Fruit fly (Drosophila melanogaster): Measurements from ENCODE around the gene CG13021.

Gene CG13021

dm6 chrX:3504251-3504650 is 9.9 kb upstream of the CG13021 start:
- TF ChIP-seq OdsH (GFP tag; optimal IDR thresholded peaks at IDR 0.05): peak; percentile 22
- TF ChIP-seq salr (GFP tag; optimal IDR thresholded peaks at IDR 0.05): no peak
- TF ChIP-seq Eip78C (GFP tag): no peak
- TF ChIP-seq net (GFP tag; optimal IDR thresholded peaks at IDR 0.05): no peak
- 0 out of 2 replicates have a peak, but pooled peaks have one; percentile 3 for TF ChIP-seq CG15336 (GFP tag; IDR thresholded peaks at IDR 0.05)

- TF ChIP-seq net (GFP tag; optimal IDR thresholded peaks at IDR 0.05) (no peak), eg (GFP tag; IDR thresholded peaks at IDR 0.05) (no peak), Sox15 (GFP tag; optimal IDR thresholded peaks at IDR 0.05) (no peak), Gug (GFP tag; IDR thresholded peaks at IDR 0.05) (no peak), CG15336 (GFP tag; IDR thresholded peaks at IDR 0.05) (no peak), CG1621 (tag; optimal IDR thresholded peaks at IDR 0.05) (no peak)
Observed at dm6 chrX:3504751-3505150, 9.4 kb upstream of the CG13021 start, which contains the start of gene Gas8. TSS of gene Gas8 (minus strand) at chrX:3504851.

dm6 chrX:3530696-3531095 is 16.6 kb downstream of the CG13021 start:
- TF ChIP-seq ss (GFP tag; optimal IDR thresholded peaks at IDR 0.05) (no peak), lz (GFP tag; optimal IDR thresholded peaks at IDR 0.05) (no peak), pdm3 (GFP tag; optimal IDR thresholded peaks at IDR 0.05) (no peak), fkh (GFP tag; optimal IDR thresholded peaks at IDR 0.05) (no peak), CG8632 (GFP tag; optimal IDR thresholded peaks at IDR 0.05) (no peak), CG1621 (tag; optimal IDR thresholded peaks at IDR 0.05) (no peak), CG32006 (GFP tag; optimal IDR thresholded peaks at IDR 0.05) (no peak), Sox102F (GFP tag; optimal IDR thresholded peaks at IDR 0.05) (no peak), CG9139 (GFP tag; optimal IDR thresholded peaks at IDR 0.05) (no peak), Met (GFP tag; optimal IDR thresholded peaks at IDR 0.05) (no peak)

dm6 chrX:3538775-3539174 is 24.7 kb downstream of the CG13021 start:
- TF ChIP-seq Lpt (GFP tag; optimal IDR thresholded peaks at IDR 0.05): peak; percentile 59
- TF ChIP-seq Eip93F (GFP tag; optimal IDR thresholded peaks at IDR 0.05): no peak
- no peak for TF ChIP-seq vri (GFP tag; optimal IDR thresholded peaks at IDR 0.05)
- peak; percentile 4 for TF ChIP-seq CG3032 (tag; optimal IDR thresholded peaks at IDR 0.05)
- TF ChIP-seq Eip78C (GFP tag): peak; percentile 83
- no peak for TF ChIP-seq Met (GFP tag; optimal IDR thresholded peaks at IDR 0.05)
- TF ChIP-seq CG9139 (GFP tag; optimal IDR thresholded peaks at IDR 0.05): no peak
- peak; percentile 13 for TF ChIP-seq Eip75B (GFP tag; optimal IDR thresholded peaks at IDR 0.05)
- no peak for TF ChIP-seq Smox (GFP tag; optimal IDR thresholded peaks at IDR 0.05)
- TF ChIP-seq CG16779 (tag; optimal IDR thresholded peaks at IDR 0.05): no peak
- no peak for TF ChIP-seq CG6276 (GFP tag; optimal IDR thresholded peaks at IDR 0.05)
- peak; percentile 49 for TF ChIP-seq CG32006 (GFP tag; optimal IDR thresholded peaks at IDR 0.05)
- TF ChIP-seq topi (GFP tag; optimal IDR thresholded peaks at IDR 0.05): no peak
- TF ChIP-seq lz (GFP tag; optimal IDR thresholded peaks at IDR 0.05): no peak
- TF ChIP-seq dac (GFP tag; optimal IDR thresholded peaks at IDR 0.05): no peak
- peak; percentile 56; the same call in 2 of the 3 replicates for TF ChIP-seq CG8119 (GFP tag; IDR thresholded peaks at IDR 0.05)
- no peak for TF ChIP-seq CG11902 (GFP tag; optimal IDR thresholded peaks at IDR 0.05)
- no peak for TF ChIP-seq ss (GFP tag; optimal IDR thresholded peaks at IDR 0.05)
- TF ChIP-seq eg (GFP tag; IDR thresholded peaks at IDR 0.05): peak; percentile 37; the same call in 1 of the 3 replicates
- no peak for TF ChIP-seq net (GFP tag; optimal IDR thresholded peaks at IDR 0.05)
- no peak for TF ChIP-seq Hr38 (GFP tag; optimal IDR thresholded peaks at IDR 0.05)
- TF ChIP-seq Ets21C (GFP tag; optimal IDR thresholded peaks at IDR 0.05): no peak
- TF ChIP-seq pdm3 (GFP tag; optimal IDR thresholded peaks at IDR 0.05): peak; percentile 42
- no peak for TF ChIP-seq CG8319 (GFP tag; optimal IDR thresholded peaks at IDR 0.05)
- no peak for TF ChIP-seq CG11762 (GFP tag; optimal IDR thresholded peaks at IDR 0.05; ENCODE audit: insufficient read depth)
- peak; percentile 35; the same call in 1 of the 2 replicates for TF ChIP-seq Gug (GFP tag; IDR thresholded peaks at IDR 0.05)
- peak; percentile 20 for TF ChIP-seq Hr4 (GFP tag; optimal IDR thresholded peaks at IDR 0.05)
- no peak; the same call in 1 of the 2 replicates for TF ChIP-seq CG15336 (GFP tag; IDR thresholded peaks at IDR 0.05)
- peak; percentile 54 for TF ChIP-seq svp (GFP tag)
- peak; percentile 39 for TF ChIP-seq achi (GFP tag; optimal IDR thresholded peaks at IDR 0.05)
- TF ChIP-seq dsx (GFP tag; optimal IDR thresholded peaks at IDR 0.05; ENCODE audit: poor library complexity, severe bottlenecking): no peak
- 0 out of 3 replicates have a peak, but pooled peaks have one; percentile 40 for TF ChIP-seq CG6163 (GFP tag; IDR thresholded peaks at IDR 0.05)
- TF ChIP-seq CG10631 (GFP tag; optimal IDR thresholded peaks at IDR 0.05): peak; percentile 57
- no peak for TF ChIP-seq CG11294 (GFP tag; IDR thresholded peaks at IDR 0.05)
- no peak for TF ChIP-seq CG31627 (GFP tag; optimal IDR thresholded peaks at IDR 0.05)
- peak; percentile 8 for TF ChIP-seq CG3919 (GFP tag; optimal IDR thresholded peaks at IDR 0.05)
- TF ChIP-seq Sox14 (GFP tag; optimal IDR thresholded peaks at IDR 0.05): peak; percentile 14
- no peak for TF ChIP-seq CG7368 (GFP tag; optimal IDR thresholded peaks at IDR 0.05)
- TF ChIP-seq OdsH (GFP tag; optimal IDR thresholded peaks at IDR 0.05): peak; percentile 28
